Worm (Caenorhabditis elegans) whole organism, early embryonic: ENCODE results near the gene B0361.9.

Experiments
- aly-1 ChIP-seq: sonication (generic microtip); optimal IDR thresholded peaks from 2 replicates; lab custom pipeline; 2016; ENCODE audit warnings: missing genetic modification characterization, missing compliant biosample characterization
- ama-1 ChIP-seq: fragments of 150-350 bp; optimal IDR thresholded peaks from 2 replicates; lab custom pipeline; 2014
- ets-7 ChIP-seq: sonication (generic microtip); optimal IDR thresholded peaks from 2 replicates; lab custom pipeline; 2016; ENCODE audit warnings: missing genotype, missing genetic modification characterization, missing compliant biosample characterization
- hmbx-1 ChIP-seq: sonication (generic microtip); optimal IDR thresholded peaks from 2 replicates; lab custom pipeline; 2016; ENCODE audit warnings: mild to moderate bottlenecking, missing genetic modification characterization, missing compliant biosample characterization
- tbx-11 ChIP-seq: fragments of 200-800 bp; sonication (Bioruptor generic); IDR thresholded peaks from 2 replicates; pipeline ENCODE4 v1.3.6; 2022; ENCODE audit warnings: missing genetic modification characterization, missing compliant biosample characterization

DNA sequence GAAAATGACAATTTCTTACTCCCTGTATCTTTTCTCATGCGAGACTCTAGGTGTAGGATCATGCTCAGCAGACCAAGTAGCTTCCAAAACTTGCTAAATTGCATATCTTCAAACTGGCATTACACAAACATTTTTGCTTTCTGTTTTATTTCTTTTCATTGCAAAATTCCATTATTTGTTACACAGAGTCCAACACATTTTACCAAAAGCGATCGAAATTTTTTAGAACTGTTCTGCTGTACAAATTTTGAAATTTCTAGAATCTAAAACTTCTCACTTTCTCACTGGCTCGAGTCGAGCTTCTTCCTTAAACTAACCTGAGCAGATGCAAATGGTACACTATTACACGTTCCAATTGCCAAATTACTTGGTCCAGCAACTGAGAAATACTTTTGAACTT lies 15.0 kb upstream of the B0361.9 start:
- TF ChIP-seq ama-1 (lab: Kevin White, UChicago), result no peak
- no peak for TF ChIP-seq tbx-11 (GFP tag; lab: Robert Waterston, UW)
- TF ChIP-seq ets-7 (tag; lab: Kevin White, UChicago), result no peak
- no peak for TF ChIP-seq aly-1 (tag; lab: Kevin White, UChicago)
- no peak for TF ChIP-seq hmbx-1 (tag; lab: Kevin White, UChicago)
